Worm (Caenorhabditis elegans) whole organism, young adult: ENCODE results near the gene Y53G8AL.1.
"Not testable (repeated sequence)": the region's sequence is repeated elsewhere in the genome, so short reads cannot be mapped to it uniquely, and the experiment has no call there.

Source experiments
- C06A6.2 ChIP-seq: fragments of 200-800 bp; sonication (Bioruptor generic); conservative IDR thresholded peaks from 2 replicates; pipeline ENCODE4 v1.3.6; 2022; ENCODE audit warnings: missing genetic modification characterization, missing compliant biosample characterization
- F33H1.4 ChIP-seq: fragments of 200-800 bp; sonication (Bioruptor generic); IDR thresholded peaks from 2 replicates; pipeline ENCODE4 v1.3.6; 2022; ENCODE audit warnings: missing genetic modification reagents, missing genetic modification characterization, missing compliant biosample characterization
- F37B4.10 ChIP-seq: fragments of 200-800 bp; sonication (Bioruptor generic); IDR thresholded peaks from 2 replicates; pipeline ENCODE4 v1.3.6; 2022; ENCODE audit warnings: missing genetic modification characterization, missing compliant biosample characterization
- F57A8.1 ChIP-seq: fragments of 200-800 bp; sonication (Bioruptor generic); optimal IDR thresholded peaks from 2 replicates; lab custom pipeline; 2018; ENCODE audit warnings: mild to moderate bottlenecking, missing genetic modification characterization, moderate library complexity, missing compliant biosample characterization
- F57C9.4 ChIP-seq: sonication (generic microtip); optimal IDR thresholded peaks from 2 replicates; lab custom pipeline; 2017; ENCODE audit warnings: mild to moderate bottlenecking, missing genetic modification characterization, missing compliant biosample characterization
- K11D2.4 ChIP-seq: fragments of 200-800 bp; sonication (Bioruptor generic); IDR thresholded peaks from 2 replicates; pipeline ENCODE4 v1.3.6; 2022; ENCODE audit warnings: missing genetic modification reagents, missing genetic modification characterization, missing compliant biosample characterization
- T26A5.8 ChIP-seq: sonication (generic microtip); optimal IDR thresholded peaks from 2 replicates; lab custom pipeline; 2016; ENCODE audit warnings: missing genetic modification characterization, missing compliant biosample characterization
- attf-5 ChIP-seq: fragments of 200-800 bp; sonication (Bioruptor generic); optimal IDR thresholded peaks from 2 replicates; lab custom pipeline; 2018; ENCODE audit warnings: mild to moderate bottlenecking, missing genetic modification characterization, missing compliant biosample characterization
- attf-6 ChIP-seq: fragments of 200-800 bp; sonication (Bioruptor generic); IDR thresholded peaks from 2 replicates; pipeline ENCODE4 v1.3.6; 2022; ENCODE audit warnings: missing genetic modification reagents, missing genetic modification characterization, missing compliant biosample characterization
- bed-2 ChIP-seq: fragments of 200-800 bp; sonication (Bioruptor generic); IDR thresholded peaks from 2 replicates; pipeline ENCODE4 v1.3.6; 2022; ENCODE audit warnings: missing genetic modification reagents, missing genetic modification characterization, missing compliant biosample characterization
- ceh-27 ChIP-seq: fragments of 200-800 bp; sonication (Bioruptor generic); optimal IDR thresholded peaks from 2 replicates; lab custom pipeline; 2018; ENCODE audit warnings: mild to moderate bottlenecking, missing genetic modification characterization, moderate library complexity, missing compliant biosample characterization
- ceh-79 ChIP-seq: sonication (generic microtip); optimal IDR thresholded peaks from 2 replicates; lab custom pipeline; 2017; ENCODE audit warnings: mild to moderate bottlenecking, missing genetic modification characterization, missing compliant biosample characterization
- chd-7 ChIP-seq: sonication (generic microtip); optimal IDR thresholded peaks from 2 replicates; lab custom pipeline; 2016; ENCODE audit warnings: mild to moderate bottlenecking, missing genetic modification characterization, moderate library complexity, missing compliant biosample characterization
- dox-1 ChIP-seq: fragments of 200-800 bp; sonication (Bioruptor generic); IDR thresholded peaks from 2 replicates; pipeline ENCODE4 v1.3.6; 2022; ENCODE audit warnings: missing genetic modification reagents, missing genetic modification characterization, missing compliant biosample characterization
- egrh-3 ChIP-seq: fragments of 200-800 bp; sonication (Bioruptor generic); IDR thresholded peaks from 2 replicates; pipeline ENCODE4 v1.3.6; 2022; ENCODE audit warnings: missing genetic modification reagents, missing genetic modification characterization, missing compliant biosample characterization
- gei-17 ChIP-seq: fragments of 200-800 bp; sonication (Bioruptor generic); optimal IDR thresholded peaks from 2 replicates; lab custom pipeline; 2018; ENCODE audit warnings: mild to moderate bottlenecking, missing genetic modification characterization, missing compliant biosample characterization
- hlh-26 ChIP-seq: fragments of 200-800 bp; sonication (Bioruptor generic); conservative IDR thresholded peaks from 2 replicates; pipeline ENCODE4 v1.3.6; 2022; ENCODE audit warnings: missing genetic modification reagents, missing genetic modification characterization, missing compliant biosample characterization
- hmg-1.2 ChIP-seq: fragments of 200-800 bp; sonication (Bioruptor generic); IDR thresholded peaks from 2 replicates; pipeline ENCODE4 v1.3.6; 2022; ENCODE audit warnings: missing genetic modification reagents, missing genetic modification characterization, missing compliant biosample characterization
- lin-40 ChIP-seq: sonication (generic microtip); optimal IDR thresholded peaks from 2 replicates; lab custom pipeline; 2016; ENCODE audit warnings: missing genetic modification characterization, mild to moderate bottlenecking, missing compliant biosample characterization, missing genotype, missing genetic modification reagents
- madf-3 ChIP-seq: fragments of 200-800 bp; sonication (Bioruptor generic); IDR thresholded peaks from 2 replicates; pipeline ENCODE4 v1.3.6; 2022; ENCODE audit warnings: missing genetic modification reagents, missing genetic modification characterization, missing compliant biosample characterization
- mel-28 ChIP-seq: sonication (generic microtip); optimal IDR thresholded peaks from 2 replicates; lab custom pipeline; 2016; ENCODE audit warnings: borderline replicate concordance, mild to moderate bottlenecking, missing genetic modification characterization, missing compliant biosample characterization
- nhr-179 ChIP-seq: sonication (generic microtip); optimal IDR thresholded peaks from 2 replicates; lab custom pipeline; 2016; ENCODE audit warnings: mild to moderate bottlenecking, missing genetic modification characterization, missing compliant biosample characterization
- nhr-90 ChIP-seq: sonication (generic microtip); optimal IDR thresholded peaks from 2 replicates; lab custom pipeline; 2016; ENCODE audit warnings: missing genotype, mild to moderate bottlenecking, missing genetic modification characterization, missing compliant biosample characterization
- pha-4 ChIP-seq: fragments of 150-350 bp; sonication (generic microtip); optimal IDR thresholded peaks from 2 replicates; lab custom pipeline; 2014; ENCODE audit warnings: missing biosample characterization, missing genetic modification reagents, missing genetic modification characterization
- rpc-1 ChIP-seq, 2 experiments: fragments of 150-350 bp in 1 of 2; sonication (generic microtip) in 1 of 2; optimal IDR thresholded peaks; 2 replicates each; lab custom pipeline; 2014 to 2018; ENCODE audit warnings: missing biosample characterization in 1 of 2, missing genetic modification characterization in 1 of 2, missing genetic modification reagents in 1 of 2, missing genotype in 1 of 2
- snpc-3.4 ChIP-seq: sonication (generic microtip); optimal IDR thresholded peaks from 2 replicates; lab custom pipeline; 2017; ENCODE audit warnings: missing genetic modification characterization, mild to moderate bottlenecking, missing compliant biosample characterization, antibody characterized with exemption, moderate library complexity, missing genotype, missing genetic modification reagents
- snpc-4 ChIP-seq, 5 experiments: fragments of 150-350 bp in 1 of 5; sonication (generic microtip) in 4 of 5; optimal IDR thresholded peaks; 2 replicates each; lab custom pipeline; 2014 to 2018; ENCODE audit warnings: missing genetic modification characterization in 5 of 5, missing biosample characterization in 3 of 5, antibody characterized with exemption in 2 of 5, mild to moderate bottlenecking in 2 of 5, missing compliant biosample characterization in 2 of 5, missing genotype in 2 of 5, moderate library complexity in 2 of 5, missing genetic modification reagents in 1 of 5
- unc-62 ChIP-seq: fragments of 150-350 bp; optimal IDR thresholded peaks from 2 replicates; lab custom pipeline; 2014; ENCODE audit warnings: missing biosample characterization, missing genetic modification reagents, missing genetic modification characterization
- zfh-2 ChIP-seq: fragments of 200-800 bp; sonication (Bioruptor generic); conservative IDR thresholded peaks from 2 replicates; pipeline ENCODE4 v1.3.6; 2022; ENCODE audit warnings: missing genetic modification reagents, missing genetic modification characterization, missing compliant biosample characterization
- zim-3 ChIP-seq: sonication (generic microtip); optimal IDR thresholded peaks from 2 replicates; lab custom pipeline; 2017; ENCODE audit warnings: mild to moderate bottlenecking, missing genetic modification characterization, moderate library complexity, missing compliant biosample characterization
- ztf-22 ChIP-seq: fragments of 200-800 bp; sonication (Bioruptor generic); optimal IDR thresholded peaks from 2 replicates; lab custom pipeline; 2018; ENCODE audit warnings: mild to moderate bottlenecking, missing genetic modification characterization, moderate library complexity, missing compliant biosample characterization
- ztf-28 ChIP-seq: fragments of 200-800 bp; sonication (Bioruptor generic); IDR thresholded peaks from 2 replicates; pipeline ENCODE4 v1.3.6; 2022; ENCODE audit warnings: missing genetic modification reagents, missing genetic modification characterization, missing compliant biosample characterization

Gene Y53G8AL.1

DNA sequence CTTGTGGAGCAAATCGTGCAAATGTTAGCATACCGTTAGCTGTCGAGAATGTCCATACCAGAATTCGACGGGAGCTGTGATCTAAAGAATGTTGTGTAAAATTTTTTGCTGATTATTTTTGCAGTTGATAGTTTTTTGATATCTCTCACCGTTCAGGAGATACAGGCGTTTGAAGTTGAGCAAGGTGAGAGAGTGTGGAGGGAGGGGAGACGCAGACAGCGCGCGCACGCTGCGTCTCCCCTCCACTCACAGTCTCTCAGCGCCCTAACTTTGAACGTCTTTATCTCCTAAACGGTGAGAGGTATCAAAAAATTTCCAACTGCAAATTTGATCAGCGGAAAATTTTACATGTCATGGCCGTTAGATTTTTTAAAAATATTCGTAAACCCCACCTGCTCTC is 22.1 kb downstream of the Y53G8AL.1 start:
- TF ChIP-seq hmg-1.2 (GFP tag; lab: Robert Waterston, UW) (peak; percentile 88), dox-1 (GFP tag; lab: Robert Waterston, UW) (no peak), nhr-90 (tag; lab: Kevin White, UChicago) (no peak), ceh-79 (tag; lab: Kevin White, UChicago) (no peak), nhr-179 (tag; lab: Kevin White, UChicago) (no peak), K11D2.4 (GFP tag; lab: Robert Waterston, UW) (no peak), egrh-3 (GFP tag; lab: Robert Waterston, UW) (no peak), chd-7 (no peak)

DNA sequence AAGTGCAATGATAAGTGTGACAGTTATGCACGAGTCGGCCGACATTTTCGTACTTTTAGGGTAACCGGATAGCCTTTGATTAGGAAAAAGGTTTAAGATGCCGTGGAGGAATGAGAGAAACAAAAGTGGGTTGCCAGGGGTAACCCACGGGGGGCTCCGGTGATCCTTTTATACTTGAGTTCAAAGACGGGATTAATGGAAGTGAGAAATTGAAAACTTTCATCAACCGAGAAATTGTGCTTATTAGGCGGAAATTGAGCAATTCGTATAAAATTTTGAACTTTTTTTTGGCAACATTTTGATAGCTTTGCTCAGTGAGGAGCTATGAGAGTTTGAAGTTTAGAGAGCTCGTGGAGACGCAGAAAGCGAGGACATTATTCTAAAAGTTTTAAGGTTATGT is 22.7 kb downstream of the Y53G8AL.1 start, which contains the start of gene Y53G8AM.4:
Gene Y53G8AM.4, minus strand, starts transcription at position 101 of the 400 bp plus-strand sequence.
- TF ChIP-seq lin-40 (tag; lab: Kevin White, UChicago): no peak
- TF ChIP-seq F57A8.1 (GFP tag; lab: Kevin White, UChicago): no peak
- no peak for TF ChIP-seq dox-1 (GFP tag; lab: Robert Waterston, UW)
- TF ChIP-seq ztf-28 (GFP tag; lab: Robert Waterston, UW): no peak
- no peak for TF ChIP-seq rpc-1 (optimal IDR thresholded peaks at IDR 0.05; lab: Kevin White, UChicago)
- TF ChIP-seq rpc-1 (tag; optimal IDR thresholded peaks at IDR 0.05; lab: Kevin White, UChicago): no peak
- no peak for TF ChIP-seq pha-4 (tag; lab: Kevin White, UChicago)
- TF ChIP-seq snpc-3.4 (tag; lab: Kevin White, UChicago): no peak
- no peak for TF ChIP-seq ceh-27
- no peak for TF ChIP-seq unc-62 (GFP tag; lab: Kevin White, UChicago)
- no peak for TF ChIP-seq C06A6.2 (GFP tag; lab: Robert Waterston, UW)
- TF ChIP-seq T26A5.8: no peak
- no peak for TF ChIP-seq hlh-26
- no peak for TF ChIP-seq attf-5 (GFP tag; lab: Kevin White, UChicago)
- TF ChIP-seq F57C9.4: no peak
- no peak for TF ChIP-seq F37B4.10
- TF ChIP-seq attf-6 (GFP tag; lab: Robert Waterston, UW): no peak
- no peak for TF ChIP-seq zfh-2 (GFP tag; lab: Robert Waterston, UW)
- TF ChIP-seq snpc-4 (GFP tag; optimal IDR thresholded peaks at IDR 0.05; lab: Kevin White, UChicago): no peak
- no peak for TF ChIP-seq snpc-4 (tag; optimal IDR thresholded peaks at IDR 0.05; lab: Kevin White, UChicago)
- TF ChIP-seq madf-3 (GFP tag; lab: Robert Waterston, UW): no peak

DNA sequence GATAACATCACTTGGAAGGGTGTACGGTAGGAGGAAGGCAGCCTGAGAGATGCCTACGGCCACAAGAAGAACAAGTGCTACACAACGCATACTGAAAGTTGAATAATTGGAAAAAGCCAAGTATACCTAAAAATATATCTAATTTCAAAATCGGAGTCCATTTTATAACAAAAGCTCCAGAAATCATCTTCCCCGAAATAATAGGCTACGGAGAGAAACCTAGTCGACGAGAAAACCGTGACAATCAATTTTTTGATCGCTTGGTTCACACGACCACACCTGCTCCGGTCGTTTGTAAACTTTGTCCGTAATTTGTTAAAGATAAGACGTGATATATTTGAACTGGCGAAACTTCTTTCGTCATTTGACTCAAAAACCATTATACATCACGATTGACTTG is 25.4 kb downstream of the Y53G8AL.1 start, which contains the start of gene nspg-7.2:
Gene nspg-7.2, minus strand, starts transcription at position 101 of the 400 bp plus-strand sequence.
- no peak for TF ChIP-seq bed-2 (GFP tag; lab: Robert Waterston, UW)
- TF ChIP-seq, all 124 proteins: peak for 0

DNA sequence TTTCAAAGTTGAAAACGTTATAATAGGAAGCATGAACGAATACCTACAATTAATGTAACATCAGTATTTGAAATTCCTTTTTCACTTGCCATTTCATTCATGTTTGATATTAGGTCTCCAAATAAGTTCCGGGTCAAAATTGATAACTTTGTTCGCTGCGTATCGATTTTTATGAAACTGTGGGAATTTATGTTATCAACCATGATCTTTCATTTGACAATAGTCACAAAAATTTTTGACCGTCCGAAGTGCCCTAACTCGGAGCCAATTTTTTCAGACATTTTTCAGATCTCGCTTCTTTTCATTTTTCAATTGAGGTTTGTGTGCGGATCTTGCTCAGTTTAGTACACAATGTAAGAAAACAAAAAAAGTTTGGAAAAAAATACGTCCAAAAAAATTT is 26.8 kb downstream of the Y53G8AL.1 start, which contains the start of gene Y53G8AM.6:
Gene Y53G8AM.6, minus strand, starts transcription at position 101 of the 400 bp plus-strand sequence.
- TF ChIP-seq ztf-22 (GFP tag; lab: Kevin White, UChicago); snpc-3.4 (tag; lab: Kevin White, UChicago); zim-3: not testable (repeated sequence)

DNA sequence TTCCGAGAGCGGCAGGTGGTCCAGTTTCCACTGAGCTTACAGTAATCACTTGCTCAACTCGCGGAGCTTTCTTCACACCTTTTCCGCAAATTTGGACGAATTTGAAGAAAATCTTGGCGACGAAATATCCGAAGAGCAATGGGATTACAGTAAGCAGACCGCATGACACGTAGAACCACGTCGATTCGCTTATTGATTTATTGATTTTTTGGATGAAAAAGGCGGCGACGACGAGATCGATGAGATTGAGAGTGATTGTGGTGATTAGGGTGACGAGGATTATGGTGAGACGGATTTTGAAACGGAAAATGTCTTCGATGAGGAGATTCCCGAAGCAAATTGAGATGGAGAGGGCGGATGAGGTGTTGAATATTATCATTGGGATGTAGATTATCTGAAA is 30.8 kb downstream of the Y53G8AL.1 start:
- TF ChIP-seq gei-17 (no peak), F33H1.4 (no peak), mel-28 (tag; lab: Kevin White, UChicago) (no peak), attf-6 (GFP tag; lab: Robert Waterston, UW) (no peak)
